Fruit fly (Drosophila melanogaster) whole organism, pupa: ENCODE measurements around the gene CG31542.

Experiments
- CG10348 ChIP-seq: fragments of 200-800 bp; sonication (Bioruptor generic); IDR thresholded peaks from 2 replicates; pipeline ENCODE4 v1.3.6; 2022; ENCODE audit warnings: missing biosample characterization, missing genetic modification characterization
- CG17806 ChIP-seq: fragments of 200-800 bp; sonication (Bioruptor generic); optimal IDR thresholded peaks from 2 replicates; lab custom pipeline; 2018; ENCODE audit warnings: missing biosample characterization, mild to moderate bottlenecking, missing genetic modification characterization, moderate library complexity
- CG4496 ChIP-seq: fragments of 200-800 bp; sonication (Bioruptor generic); IDR thresholded peaks from 3 replicates; pipeline ENCODE4 v1.3.6; 2022; ENCODE audit warnings: missing biosample characterization, missing genetic modification characterization
- CG8301 ChIP-seq: fragments of 200-800 bp; sonication (Bioruptor generic); optimal IDR thresholded peaks from 2 replicates; lab custom pipeline; 2018; ENCODE audit warnings: missing biosample characterization, mild to moderate bottlenecking, missing genetic modification characterization
- EcR ChIP-seq: fragments of 200-800 bp; sonication (Bioruptor generic); optimal IDR thresholded peaks from 3 replicates; lab custom pipeline; 2019; ENCODE audit warnings: missing biosample characterization, missing genetic modification characterization, mild to moderate bottlenecking, moderate library complexity, missing genetic modification reagents
- Pif1A ChIP-seq: fragments of 200-800 bp; sonication (Bioruptor generic); optimal IDR thresholded peaks from 3 replicates; lab custom pipeline; 2016; ENCODE audit warnings: missing biosample characterization, missing genetic modification characterization
- Pif1B ChIP-seq: fragments of 200-800 bp; sonication (Bioruptor generic); optimal IDR thresholded peaks from 3 replicates; lab custom pipeline; 2016; ENCODE audit warnings: missing biosample characterization, missing genetic modification characterization
- Snoo ChIP-seq: fragments of 200-800 bp; sonication (Bioruptor generic); optimal IDR thresholded peaks from 3 replicates; lab custom pipeline; 2017; ENCODE audit warnings: missing biosample characterization, mild to moderate bottlenecking, missing genetic modification characterization, inconsistent platforms

dm6 chr3R:5412306-5412705, 43.0 kb downstream of the CG31542 start, which contains the start of gene Orco:
- no peak for TF ChIP-seq Pif1B (GFP tag; lab: Kevin White, UChicago)
- no peak for TF ChIP-seq CG10348 (GFP tag; lab: Robert Waterston, UW)
- no peak for TF ChIP-seq CG4496 (GFP tag; lab: Robert Waterston, UW)
- TF ChIP-seq EcR (GFP tag; lab: Kevin White, UChicago): no peak
- no peak for TF ChIP-seq CG17806
- no peak for TF ChIP-seq Snoo (tag; lab: Kevin White, UChicago)
- TF ChIP-seq Pif1A: no peak
- no peak for TF ChIP-seq CG8301 (tag; lab: Kevin White, UChicago)
